Fruit fly (Drosophila melanogaster) whole organism, embryonic: ENCODE measurements around the gene blp.

Experiments
- Antp ChIP-seq: fragments of 200-800 bp; sonication (Bioruptor generic); optimal IDR thresholded peaks from 3 replicates; lab custom pipeline; 2016; ENCODE audit warnings: missing biosample characterization, missing genetic modification characterization
- B-H1 ChIP-seq: fragments of 200-800 bp; sonication (Bioruptor generic); IDR thresholded peaks from 3 replicates; pipeline ENCODE4 v1.3.6; 2022; ENCODE audit warnings: missing biosample characterization, missing genetic modification characterization
- Blimp-1 ChIP-seq: fragments of 200-800 bp; sonication (Bioruptor generic); optimal IDR thresholded peaks from 3 replicates; lab custom pipeline; 2018; ENCODE audit warnings: missing biosample characterization, missing genetic modification characterization, mild to moderate bottlenecking, moderate library complexity, missing genetic modification reagents
- CG11093 ChIP-seq: fragments of 200-800 bp; sonication (Bioruptor generic); IDR thresholded peaks from 3 replicates; pipeline ENCODE4 v1.3.6; 2022; ENCODE audit warnings: missing biosample characterization, missing genetic modification characterization
- CG12769 ChIP-seq: fragments of 200-800 bp; sonication (Bioruptor generic); optimal IDR thresholded peaks from 2 replicates; lab custom pipeline; 2019; ENCODE audit warnings: missing biosample characterization, mild to moderate bottlenecking, missing genetic modification characterization, moderate library complexity
- CG14050 ChIP-seq: fragments of 200-800 bp; sonication (Bioruptor generic); IDR thresholded peaks from 3 replicates; pipeline ENCODE4 v1.3.6; 2022; ENCODE audit warnings: missing biosample characterization, missing genetic modification characterization
- CG15479 ChIP-seq: fragments of 200-800 bp; sonication (Bioruptor generic); optimal IDR thresholded peaks from 3 replicates; lab custom pipeline; 2019; ENCODE audit warnings: missing biosample characterization, mild to moderate bottlenecking, missing genetic modification characterization, moderate library complexity
- CG16815 ChIP-seq: fragments of 200-800 bp; sonication (Bioruptor generic); optimal IDR thresholded peaks from 3 replicates; lab custom pipeline; 2017; ENCODE audit warnings: missing biosample characterization, mild to moderate bottlenecking, missing genetic modification characterization
- CG18262 ChIP-seq: fragments of 200-800 bp; optimal IDR thresholded peaks from 3 replicates; lab custom pipeline; 2019; ENCODE audit warnings: missing biosample characterization, mild to moderate bottlenecking, missing genetic modification characterization, moderate library complexity
- CG31388 ChIP-seq: fragments of 200-800 bp; sonication (Bioruptor generic); optimal IDR thresholded peaks from 2 replicates; lab custom pipeline; 2016; ENCODE audit warnings: missing biosample characterization, missing genetic modification characterization
- CG3407 ChIP-seq: fragments of 200-800 bp; sonication (Bioruptor generic); optimal IDR thresholded peaks from 2 replicates; lab custom pipeline; 2018; ENCODE audit warnings: missing biosample characterization, mild to moderate bottlenecking, missing genetic modification characterization
- CG4854 ChIP-seq: fragments of 200-800 bp; sonication (Bioruptor generic); optimal IDR thresholded peaks from 2 replicates; lab custom pipeline; 2016; ENCODE audit warnings: missing biosample characterization, missing genetic modification characterization, inconsistent platforms
- CG7556 ChIP-seq: fragments of 200-800 bp; sonication (Bioruptor generic); optimal IDR thresholded peaks from 2 replicates; lab custom pipeline; 2017; ENCODE audit warnings: missing biosample characterization, mild to moderate bottlenecking, missing genetic modification characterization
- CG7928 ChIP-seq: fragments of 200-800 bp; sonication (Bioruptor generic); optimal IDR thresholded peaks from 2 replicates; lab custom pipeline; 2017; ENCODE audit warnings: missing biosample characterization, mild to moderate bottlenecking, missing genetic modification characterization
- CG8290 ChIP-seq, 3 experiments: fragments of 200-800 bp; sonication (Bioruptor generic); optimal IDR thresholded peaks; 2 replicates each; lab custom pipeline; 2016 to 2019; ENCODE audit warnings: missing biosample characterization in 3 of 3, missing genetic modification characterization in 3 of 3, mild to moderate bottlenecking in 2 of 3, moderate library complexity in 1 of 3
- CG8388 ChIP-seq: fragments of 200-800 bp; sonication (Bioruptor generic); optimal IDR thresholded peaks from 2 replicates; lab custom pipeline; 2019; ENCODE audit warnings: missing biosample characterization, mild to moderate bottlenecking, missing genetic modification characterization, moderate library complexity
- CG8924 ChIP-seq: fragments of 200-800 bp; optimal IDR thresholded peaks from 3 replicates; lab custom pipeline; 2019; ENCODE audit warnings: missing biosample characterization, mild to moderate bottlenecking, missing genetic modification characterization, moderate library complexity
- CoRest ChIP-seq: fragments of 200-800 bp; sonication (Bioruptor generic); optimal IDR thresholded peaks from 3 replicates; lab custom pipeline; 2018; ENCODE audit warnings: missing biosample characterization, mild to moderate bottlenecking, missing genetic modification characterization, moderate library complexity
- Dbx ChIP-seq: fragments of 200-800 bp; sonication (Bioruptor generic); IDR thresholded peaks from 3 replicates; pipeline ENCODE4 v1.3.6; 2022; ENCODE audit warnings: missing biosample characterization, missing genetic modification characterization
- H15 ChIP-seq: fragments of 200-800 bp; sonication (Bioruptor generic); IDR thresholded peaks from 3 replicates; pipeline ENCODE4 v1.3.6; 2022; ENCODE audit warnings: missing biosample characterization, missing genetic modification characterization
- H2.0 ChIP-seq: fragments of 200-800 bp; sonication (Bioruptor generic); IDR thresholded peaks from 2 replicates; pipeline ENCODE4 v1.3.6; 2022; ENCODE audit warnings: missing biosample characterization, missing genetic modification characterization
- HLH4C ChIP-seq: fragments of 200-800 bp; sonication (Bioruptor generic); IDR thresholded peaks from 3 replicates; pipeline ENCODE4 v1.3.6; 2022; ENCODE audit warnings: missing biosample characterization, missing genetic modification characterization; ENCODE audit not compliant: partially characterized antibody
- Lhr ChIP-seq: fragments of 200-800 bp; sonication (Bioruptor generic); optimal IDR thresholded peaks from 3 replicates; lab custom pipeline; 2017; ENCODE audit warnings: mild to moderate bottlenecking, missing biosample characterization, missing genetic modification reagents, missing genetic modification characterization
- Max ChIP-seq: fragments of 200-800 bp; sonication (Bioruptor generic); optimal IDR thresholded peaks from 2 replicates; lab custom pipeline; 2016; ENCODE audit warnings: missing biosample characterization, mild to moderate bottlenecking, missing genetic modification characterization
- NC2α ChIP-seq: fragments of 200-800 bp; sonication (Bioruptor generic); optimal IDR thresholded peaks from 2 replicates; lab custom pipeline; 2016; ENCODE audit warnings: missing biosample characterization, missing genetic modification characterization
- Sox102F ChIP-seq: fragments of 200-800 bp; sonication (Bioruptor generic); optimal IDR thresholded peaks from 2 replicates; lab custom pipeline; 2018; ENCODE audit warnings: missing biosample characterization, mild to moderate bottlenecking, missing genetic modification characterization, moderate library complexity
- TFAM ChIP-seq: fragments of 200-800 bp; sonication (Bioruptor generic); optimal IDR thresholded peaks from 2 replicates; lab custom pipeline; 2017; ENCODE audit warnings: missing biosample characterization, missing genetic modification characterization, inconsistent platforms
- Xrp1 ChIP-seq: fragments of 200-800 bp; sonication (Bioruptor generic); IDR thresholded peaks from 2 replicates; pipeline ENCODE4 v1.3.6; 2022; ENCODE audit warnings: missing biosample characterization, missing genetic modification characterization
- ash1 ChIP-seq: fragments of 200-800 bp; sonication (Bioruptor generic); optimal IDR thresholded peaks from 2 replicates; lab custom pipeline; 2018; ENCODE audit warnings: missing biosample characterization, mild to moderate bottlenecking, missing genetic modification characterization
- ato ChIP-seq: fragments of 200-800 bp; sonication (Bioruptor generic); IDR thresholded peaks from 2 replicates; pipeline ENCODE4 v1.3.6; 2022; ENCODE audit warnings: missing biosample characterization, missing genetic modification characterization; ENCODE audit not compliant: partially characterized antibody
- chm ChIP-seq: fragments of 200-800 bp; sonication (Bioruptor generic); IDR thresholded peaks from 2 replicates; pipeline ENCODE4 v1.3.6; 2022; ENCODE audit warnings: missing biosample characterization, missing genetic modification characterization
- corto ChIP-seq: fragments of 200-800 bp; sonication (Bioruptor generic); optimal IDR thresholded peaks from 2 replicates; lab custom pipeline; 2016; ENCODE audit warnings: missing biosample characterization, mild to moderate bottlenecking, missing genetic modification characterization, moderate library complexity
- crc ChIP-seq: fragments of 200-800 bp; sonication (Bioruptor generic); optimal IDR thresholded peaks from 2 replicates; lab custom pipeline; 2016; ENCODE audit warnings: missing biosample characterization, missing genetic modification characterization
- da ChIP-seq: fragments of 200-800 bp; sonication (Bioruptor generic); optimal IDR thresholded peaks from 2 replicates; lab custom pipeline; 2016; ENCODE audit warnings: missing biosample characterization, missing genetic modification characterization
- dpn ChIP-seq, 2 experiments: fragments of 200-800 bp; sonication (Bioruptor generic); optimal IDR thresholded peaks; 3 replicates each; lab custom pipeline; 2016; ENCODE audit warnings: missing biosample characterization in 2 of 2, missing genetic modification characterization in 2 of 2
- fd96Cb ChIP-seq: fragments of 200-800 bp; sonication (Bioruptor generic); optimal IDR thresholded peaks from 2 replicates; lab custom pipeline; 2018; ENCODE audit warnings: missing biosample characterization, mild to moderate bottlenecking, missing genetic modification characterization, moderate library complexity
- gfzf ChIP-seq: fragments of 200-800 bp; sonication (Bioruptor generic); optimal IDR thresholded peaks from 2 replicates; lab custom pipeline; 2016; ENCODE audit warnings: missing biosample characterization, mild to moderate bottlenecking, missing genetic modification characterization, moderate library complexity
- hb ChIP-seq: fragments of 200-800 bp; sonication (Bioruptor generic); IDR thresholded peaks from 3 replicates; pipeline ENCODE4 v1.3.6; 2022; ENCODE audit warnings: missing biosample characterization, missing genetic modification characterization; ENCODE audit not compliant: partially characterized antibody
- jing ChIP-seq: fragments of 200-800 bp; sonication (Bioruptor generic); optimal IDR thresholded peaks from 2 replicates; lab custom pipeline; 2018; ENCODE audit warnings: missing biosample characterization, mild to moderate bottlenecking, missing genetic modification characterization
- luna ChIP-seq: fragments of 200-800 bp; sonication (Bioruptor generic); optimal IDR thresholded peaks from 2 replicates; lab custom pipeline; 2016; ENCODE audit warnings: missing biosample characterization, missing genetic modification characterization
- phol ChIP-seq: fragments of 200-800 bp; sonication (Bioruptor generic); optimal IDR thresholded peaks from 3 replicates; lab custom pipeline; 2018; ENCODE audit warnings: missing biosample characterization, mild to moderate bottlenecking, missing genetic modification characterization, moderate library complexity
- pita ChIP-seq: fragments of 200-800 bp; sonication (Bioruptor generic); optimal IDR thresholded peaks from 2 replicates; lab custom pipeline; 2017; ENCODE audit warnings: missing biosample characterization, mild to moderate bottlenecking, missing genetic modification characterization
- pum ChIP-seq: fragments of 200-800 bp; sonication (Bioruptor generic); optimal IDR thresholded peaks from 2 replicates; lab custom pipeline; 2016; ENCODE audit warnings: missing biosample characterization, missing genetic modification characterization
- row ChIP-seq: fragments of 200-800 bp; sonication (Bioruptor generic); IDR thresholded peaks from 3 replicates; pipeline ENCODE4 v1.3.6; 2022; ENCODE audit warnings: missing biosample characterization, missing genetic modification characterization
- schlank ChIP-seq: fragments of 200-800 bp; sonication (Bioruptor generic); optimal IDR thresholded peaks from 2 replicates; lab custom pipeline; 2018; ENCODE audit warnings: missing biosample characterization, mild to moderate bottlenecking, missing genetic modification characterization
- slou ChIP-seq: fragments of 200-800 bp; sonication (Bioruptor generic); optimal IDR thresholded peaks from 3 replicates; lab custom pipeline; 2016; ENCODE audit warnings: missing biosample characterization, missing genetic modification characterization
- sug ChIP-seq: fragments of 200-800 bp; optimal IDR thresholded peaks from 2 replicates; lab custom pipeline; 2019; ENCODE audit warnings: missing biosample characterization, mild to moderate bottlenecking, missing genetic modification characterization, moderate library complexity
- tap ChIP-seq: fragments of 200-800 bp; optimal IDR thresholded peaks from 3 replicates; lab custom pipeline; 2019; ENCODE audit warnings: missing biosample characterization, mild to moderate bottlenecking, missing genetic modification characterization, moderate library complexity
- tll ChIP-seq, 2 experiments: fragments of 200-800 bp in 1 of 2; fragments of >200 bp in 1 of 2; sonication (Bioruptor generic) in 1 of 2; optimal IDR thresholded peaks; 2 replicates each; lab custom pipeline; 2017 to 2019; ENCODE audit warnings: missing biosample characterization in 2 of 2, missing genetic modification characterization in 2 of 2, mild to moderate bottlenecking in 1 of 2, moderate library complexity in 1 of 2

The blp gene

DNA sequence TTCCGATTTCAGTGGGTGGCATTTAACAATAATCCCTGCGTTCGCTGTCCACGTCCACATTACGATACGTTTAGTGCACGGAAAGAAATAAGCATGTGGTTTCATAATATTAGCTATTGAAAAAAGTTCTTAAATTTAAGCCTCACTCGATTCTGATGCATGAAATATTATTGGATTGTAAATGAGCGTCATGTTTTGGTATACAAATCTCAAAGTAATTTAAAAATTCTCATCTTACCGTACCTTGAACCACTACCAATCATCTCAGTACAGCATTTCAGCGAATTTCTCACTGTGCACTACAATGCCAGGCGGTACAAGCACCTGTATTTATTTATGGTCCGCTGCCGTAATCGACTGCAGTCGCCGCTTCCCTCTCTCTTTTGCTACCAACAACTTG, 40.6 kb downstream of the blp start (continued):
- TF ChIP-seq crc (GFP tag; lab: Kevin White, UChicago) = peak; percentile 71
- TF ChIP-seq HLH4C (GFP tag; lab: Robert Waterston, UW) = no peak
- TF ChIP-seq CG18262 = peak; percentile 86
- TF ChIP-seq CoRest (tag; lab: Kevin White, UChicago) = peak; percentile 89
- TF ChIP-seq Max (GFP tag; lab: Kevin White, UChicago) = peak; percentile 61
- no peak for TF ChIP-seq CG15479 (GFP tag; lab: Kevin White, UChicago)
- no peak for TF ChIP-seq Dbx (GFP tag; lab: Robert Waterston, UW)
- TF ChIP-seq Blimp-1 (GFP tag; lab: Kevin White, UChicago) = peak; percentile 80
- no peak for TF ChIP-seq CG14050 (GFP tag; lab: Robert Waterston, UW)
- TF ChIP-seq chm = no peak
- peak; percentile 65 for TF ChIP-seq jing (GFP tag; lab: Kevin White, UChicago)
- peak; percentile 61 for TF ChIP-seq sug
- no peak for TF ChIP-seq H15
- peak; percentile 87 for TF ChIP-seq phol (tag; lab: Kevin White, UChicago)
- TF ChIP-seq ato (GFP tag; lab: Robert Waterston, UW) = no peak
- TF ChIP-seq Lhr = peak; percentile 19
- no peak for TF ChIP-seq TFAM (GFP tag; lab: Kevin White, UChicago)
- TF ChIP-seq NC2α (GFP tag; lab: Kevin White, UChicago) = peak; percentile 2
- peak; percentile 67 for TF ChIP-seq CG3407 (GFP tag; lab: Kevin White, UChicago)
- peak; percentile 83 for TF ChIP-seq CG12769 (tag; lab: Kevin White, UChicago)
- TF ChIP-seq CG7556 (GFP tag; lab: Kevin White, UChicago) = peak; percentile 84
- peak; percentile 82 for TF ChIP-seq CG8924 (tag; lab: Kevin White, UChicago)
- peak; percentile 90 for TF ChIP-seq Sox102F
- peak; percentile 69 for TF ChIP-seq da (GFP tag; lab: Kevin White, UChicago)
- TF ChIP-seq CG8290 (GFP tag; optimal IDR thresholded peaks at IDR 0.05; lab: Kevin White, UChicago) = no peak
- peak in 1 of 2 experiments; percentile 82 for TF ChIP-seq CG8290 (tag; optimal IDR thresholded peaks at IDR 0.05; lab: Kevin White, UChicago)
- TF ChIP-seq CG8388 (GFP tag; lab: Kevin White, UChicago) = peak; percentile 78
- no peak for TF ChIP-seq row (GFP tag; lab: Robert Waterston, UW)
- no peak for TF ChIP-seq Xrp1 (GFP tag; lab: Robert Waterston, UW)
- TF ChIP-seq tap (tag; lab: Kevin White, UChicago) = peak; percentile 89
- no peak for TF ChIP-seq slou (GFP tag; lab: Kevin White, UChicago)
- no peak for TF ChIP-seq gfzf (GFP tag; lab: Kevin White, UChicago)
- peak; percentile 58 for TF ChIP-seq CG4854
- peak; percentile 74 for TF ChIP-seq Antp (GFP tag; lab: Kevin White, UChicago)
- no peak for TF ChIP-seq hb (GFP tag; lab: Robert Waterston, UW)
- peak; percentile 80 to 81 for TF ChIP-seq dpn (GFP tag; optimal IDR thresholded peaks at IDR 0.05; lab: Kevin White, UChicago)
- no peak for TF ChIP-seq CG7928 (GFP tag; lab: Kevin White, UChicago)
- TF ChIP-seq schlank (tag; lab: Kevin White, UChicago) = peak; percentile 45
- no peak for TF ChIP-seq H2.0 (GFP tag; lab: Robert Waterston, UW)
- TF ChIP-seq corto = peak; percentile 51
- no peak for TF ChIP-seq tll (GFP tag; optimal IDR thresholded peaks at IDR 0.05; lab: Kevin White, UChicago)
- no peak for TF ChIP-seq ash1 (GFP tag; lab: Kevin White, UChicago)
- peak; percentile 68 for TF ChIP-seq luna
- TF ChIP-seq B-H1 (GFP tag; lab: Robert Waterston, UW) = no peak
- no peak for TF ChIP-seq pita (GFP tag; lab: Kevin White, UChicago)
- TF ChIP-seq CG16815 = peak; percentile 56
- TF ChIP-seq pum (GFP tag; lab: Kevin White, UChicago) = peak; percentile 77
- peak; percentile 66 for TF ChIP-seq CG31388 (GFP tag; lab: Kevin White, UChicago)
- TF ChIP-seq CG11093 (GFP tag; lab: Robert Waterston, UW) = peak; percentile 73; the same call in 2 of the 3 replicates
- TF ChIP-seq fd96Cb (tag; lab: Kevin White, UChicago) = peak; percentile 83
